Fruit fly (Drosophila melanogaster) whole organism, embryonic: ENCODE data around the gene Piezo.

Source experiments
- Atf3 ChIP-seq: fragments of 200-800 bp; sonication (Bioruptor generic); optimal IDR thresholded peaks from 3 replicates; lab custom pipeline; 2016; ENCODE audit warnings: missing biosample characterization, missing genetic modification characterization
- Awh ChIP-seq: fragments of 200-800 bp; sonication (Bioruptor generic); IDR thresholded peaks from 2 replicates; pipeline ENCODE4, ENCODE4 v1.3.6; 2022; ENCODE audit warnings: missing biosample characterization, missing genetic modification characterization
- CG10209 ChIP-seq: fragments of 200-800 bp; sonication (Bioruptor generic); optimal IDR thresholded peaks from 3 replicates; lab custom pipeline; 2017; ENCODE audit warnings: missing biosample characterization, mild to moderate bottlenecking, missing genetic modification characterization, missing genetic modification reagents
- CG10267 ChIP-seq: fragments of 200-800 bp; sonication (Bioruptor generic); optimal IDR thresholded peaks from 2 replicates; lab custom pipeline; 2018; ENCODE audit warnings: missing biosample characterization, mild to moderate bottlenecking, missing genetic modification characterization, moderate library complexity
- CG10274 ChIP-seq: fragments of 200-800 bp; sonication (Bioruptor generic); optimal IDR thresholded peaks from 3 replicates; lab custom pipeline; 2017; ENCODE audit warnings: missing biosample characterization, mild to moderate bottlenecking, missing genetic modification characterization
- CG10366 ChIP-seq: fragments of 200-800 bp; sonication (Bioruptor generic); IDR thresholded peaks from 2 replicates; pipeline ENCODE4 v1.3.6; 2022; ENCODE audit warnings: missing biosample characterization, missing genetic modification characterization
- CG10565 ChIP-seq: fragments of 200-800 bp; sonication (Bioruptor generic); optimal IDR thresholded peaks from 3 replicates; lab custom pipeline; 2016; ENCODE audit warnings: missing biosample characterization, mild to moderate bottlenecking, missing genetic modification characterization
- CG11085 ChIP-seq: fragments of 200-800 bp; sonication (Bioruptor generic); IDR thresholded peaks from 2 replicates; pipeline ENCODE4 v1.3.6; 2022; ENCODE audit warnings: missing biosample characterization, missing genetic modification characterization
- CG12219 ChIP-seq: fragments of 200-800 bp; sonication (Bioruptor generic); optimal IDR thresholded peaks from 3 replicates; lab custom pipeline; 2018; ENCODE audit warnings: missing biosample characterization, mild to moderate bottlenecking, missing genetic modification characterization
- CG1233 ChIP-seq: fragments of 200-800 bp; sonication (Bioruptor generic); optimal IDR thresholded peaks from 4 replicates; lab custom pipeline; 2018; ENCODE audit warnings: missing biosample characterization, mild to moderate bottlenecking, missing genetic modification characterization
- CG12769 ChIP-seq: fragments of 200-800 bp; sonication (Bioruptor generic); optimal IDR thresholded peaks from 2 replicates; lab custom pipeline; 2019; ENCODE audit warnings: missing biosample characterization, mild to moderate bottlenecking, missing genetic modification characterization, moderate library complexity
- CG14710 ChIP-seq: fragments of 200-800 bp; sonication (Bioruptor generic); optimal IDR thresholded peaks from 3 replicates; lab custom pipeline; 2019; ENCODE audit warnings: missing biosample characterization, mild to moderate bottlenecking, missing genetic modification characterization, moderate library complexity
- CG17328 ChIP-seq: fragments of 200-800 bp; sonication (Bioruptor generic); IDR thresholded peaks from 2 replicates; pipeline ENCODE4 v1.3.6; 2022; ENCODE audit warnings: missing biosample characterization, missing genetic modification characterization
- CG17612 ChIP-seq: fragments of 200-800 bp; sonication (Bioruptor generic); IDR thresholded peaks from 2 replicates; pipeline ENCODE4 v1.3.6; 2022; ENCODE audit warnings: missing biosample characterization, missing genetic modification characterization
- CG1792 ChIP-seq: fragments of 200-800 bp; sonication (Bioruptor generic); optimal IDR thresholded peaks from 2 replicates; lab custom pipeline; 2016; ENCODE audit warnings: missing biosample characterization, missing genetic modification characterization
- CG18476 ChIP-seq: fragments of 200-800 bp; sonication (Bioruptor generic); optimal IDR thresholded peaks from 2 replicates; lab custom pipeline; 2016; ENCODE audit warnings: missing biosample characterization, mild to moderate bottlenecking, missing genetic modification characterization
- CG32772 ChIP-seq: fragments of 200-800 bp; sonication (Bioruptor generic); IDR thresholded peaks from 2 replicates; pipeline ENCODE4 v1.3.6; 2022; ENCODE audit warnings: missing biosample characterization, missing genetic modification characterization
- CG33213 ChIP-seq: fragments of 200-800 bp; sonication (Bioruptor generic); optimal IDR thresholded peaks from 3 replicates; lab custom pipeline; 2016; ENCODE audit warnings: missing biosample characterization, missing genetic modification characterization
- CG3407 ChIP-seq: fragments of 200-800 bp; sonication (Bioruptor generic); optimal IDR thresholded peaks from 2 replicates; lab custom pipeline; 2018; ENCODE audit warnings: missing biosample characterization, mild to moderate bottlenecking, missing genetic modification characterization
- CG5180 ChIP-seq: fragments of 200-800 bp; sonication (Bioruptor generic); optimal IDR thresholded peaks from 3 replicates; lab custom pipeline; 2017; ENCODE audit warnings: missing biosample characterization, missing genetic modification characterization, mild to moderate bottlenecking, moderate library complexity, missing genetic modification reagents
- CG6854 ChIP-seq: fragments of 200-800 bp; sonication (Bioruptor generic); optimal IDR thresholded peaks from 3 replicates; lab custom pipeline; 2017; ENCODE audit warnings: missing biosample characterization, mild to moderate bottlenecking, missing genetic modification characterization
- CG8359 ChIP-seq: fragments of 200-800 bp; sonication (Bioruptor generic); optimal IDR thresholded peaks from 2 replicates; lab custom pipeline; 2017; ENCODE audit warnings: missing biosample characterization, mild to moderate bottlenecking, missing genetic modification characterization, borderline replicate concordance
- CG8388 ChIP-seq: fragments of 200-800 bp; sonication (Bioruptor generic); optimal IDR thresholded peaks from 2 replicates; lab custom pipeline; 2019; ENCODE audit warnings: missing biosample characterization, mild to moderate bottlenecking, missing genetic modification characterization, moderate library complexity
- Fer3 ChIP-seq: fragments of 200-800 bp; sonication (Bioruptor generic); optimal IDR thresholded peaks from 2 replicates; lab custom pipeline; 2018; ENCODE audit warnings: missing biosample characterization, mild to moderate bottlenecking, missing genetic modification characterization, moderate library complexity
- GATAe ChIP-seq: fragments of 200-800 bp; sonication (Bioruptor generic); conservative IDR thresholded peaks from 2 replicates; pipeline ENCODE4 v1.3.6; 2022; ENCODE audit warnings: missing biosample characterization, missing genetic modification characterization
- H2.0 ChIP-seq: fragments of 200-800 bp; sonication (Bioruptor generic); IDR thresholded peaks from 2 replicates; pipeline ENCODE4 v1.3.6; 2022; ENCODE audit warnings: missing biosample characterization, missing genetic modification characterization
- HLHmδ ChIP-seq: fragments of 200-800 bp; sonication (Bioruptor generic); optimal IDR thresholded peaks from 2 replicates; lab custom pipeline; 2018; ENCODE audit warnings: missing biosample characterization, mild to moderate bottlenecking, missing genetic modification characterization, moderate library complexity
- HmgZ ChIP-seq: fragments of 200-800 bp; sonication (Bioruptor generic); optimal IDR thresholded peaks from 2 replicates; lab custom pipeline; 2018; ENCODE audit warnings: missing biosample characterization, mild to moderate bottlenecking, missing genetic modification characterization
- Max ChIP-seq: fragments of 200-800 bp; sonication (Bioruptor generic); optimal IDR thresholded peaks from 2 replicates; lab custom pipeline; 2016; ENCODE audit warnings: missing biosample characterization, mild to moderate bottlenecking, missing genetic modification characterization
- Mes4 ChIP-seq: fragments of 200-800 bp; sonication (Bioruptor generic); optimal IDR thresholded peaks from 2 replicates; lab custom pipeline; 2016; ENCODE audit warnings: missing biosample characterization, missing genetic modification characterization
- Mrtf ChIP-seq: fragments of 200-800 bp; sonication (Bioruptor generic); IDR thresholded peaks from 3 replicates; pipeline ENCODE4 v1.3.6; 2022; ENCODE audit warnings: missing biosample characterization, missing genetic modification characterization
- Opbp ChIP-seq: fragments of 200-800 bp; sonication (Bioruptor generic); IDR thresholded peaks from 3 replicates; pipeline ENCODE4 v1.3.6; 2022; ENCODE audit warnings: missing biosample characterization, missing genetic modification characterization; ENCODE audit not compliant: partially characterized antibody
- Xrp1 ChIP-seq: fragments of 200-800 bp; sonication (Bioruptor generic); IDR thresholded peaks from 2 replicates; pipeline ENCODE4 v1.3.6; 2022; ENCODE audit warnings: missing biosample characterization, missing genetic modification characterization
- ac ChIP-seq: fragments of 200-800 bp; sonication (Bioruptor generic); optimal IDR thresholded peaks from 3 replicates; lab custom pipeline; 2017; ENCODE audit warnings: missing biosample characterization, mild to moderate bottlenecking, missing genetic modification characterization
- caup ChIP-seq: fragments of 200-800 bp; sonication (Bioruptor generic); optimal IDR thresholded peaks from 3 replicates; lab custom pipeline; 2017; ENCODE audit warnings: missing biosample characterization, mild to moderate bottlenecking, missing genetic modification characterization, moderate library complexity; ENCODE audit not compliant: severe bottlenecking
- cwo ChIP-seq: fragments of 200-800 bp; sonication (Bioruptor generic); optimal IDR thresholded peaks from 3 replicates; lab custom pipeline; 2017; ENCODE audit warnings: missing biosample characterization, missing genetic modification characterization, mild to moderate bottlenecking, moderate library complexity, missing genetic modification reagents
- dati ChIP-seq: fragments of 200-800 bp; sonication (Bioruptor generic); IDR thresholded peaks from 2 replicates; pipeline ENCODE4 v1.3.6; 2022; ENCODE audit warnings: missing biosample characterization, missing genetic modification characterization
- disco-r ChIP-seq: fragments of 200-800 bp; sonication (Bioruptor generic); optimal IDR thresholded peaks from 2 replicates; lab custom pipeline; 2016; ENCODE audit warnings: missing biosample characterization, missing genetic modification characterization
- eve ChIP-seq, 2 experiments: fragments of >200 bp; optimal IDR thresholded peaks; 2 replicates each; lab custom pipeline; 2017; ENCODE audit warnings: missing biosample characterization in 2 of 2, missing genetic modification characterization in 2 of 2
- eyg ChIP-seq: fragments of 200-800 bp; sonication (Bioruptor generic); optimal IDR thresholded peaks from 3 replicates; lab custom pipeline; 2016; ENCODE audit warnings: missing biosample characterization, missing genetic modification characterization
- fd3F ChIP-seq: fragments of 200-800 bp; sonication (Bioruptor generic); optimal IDR thresholded peaks from 2 replicates; lab custom pipeline; 2018; ENCODE audit warnings: missing biosample characterization, mild to moderate bottlenecking, missing genetic modification characterization, moderate library complexity
- gt ChIP-seq: fragments of 200-800 bp; sonication (Bioruptor generic); IDR thresholded peaks from 2 replicates; pipeline ENCODE4 v1.3.6; 2022; ENCODE audit warnings: missing biosample characterization, missing genetic modification characterization
- her ChIP-seq: fragments of 200-800 bp; sonication (Bioruptor generic); optimal IDR thresholded peaks from 2 replicates; lab custom pipeline; 2016; ENCODE audit warnings: missing biosample characterization, missing genetic modification characterization
- kay ChIP-seq: fragments of 200-800 bp; sonication (Bioruptor generic); optimal IDR thresholded peaks from 2 replicates; lab custom pipeline; 2016; ENCODE audit warnings: missing biosample characterization, missing genetic modification characterization
- luna ChIP-seq: fragments of 200-800 bp; sonication (Bioruptor generic); optimal IDR thresholded peaks from 2 replicates; lab custom pipeline; 2016; ENCODE audit warnings: missing biosample characterization, missing genetic modification characterization
- org-1 ChIP-seq: fragments of 200-800 bp; sonication (Bioruptor generic); optimal IDR thresholded peaks from 2 replicates; lab custom pipeline; 2017; ENCODE audit warnings: missing biosample characterization, missing genetic modification characterization
- pb ChIP-seq: fragments of 200-800 bp; sonication (Bioruptor generic); optimal IDR thresholded peaks from 3 replicates; lab custom pipeline; 2016; ENCODE audit warnings: missing biosample characterization, missing genetic modification characterization
- pum ChIP-seq: fragments of 200-800 bp; sonication (Bioruptor generic); optimal IDR thresholded peaks from 2 replicates; lab custom pipeline; 2016; ENCODE audit warnings: missing biosample characterization, missing genetic modification characterization
- stc ChIP-seq: fragments of 200-800 bp; sonication (Bioruptor generic); IDR thresholded peaks from 2 replicates; pipeline ENCODE4 v1.3.6; 2022; ENCODE audit warnings: missing biosample characterization, missing genetic modification characterization
- unpg ChIP-seq: fragments of 200-800 bp; sonication (Bioruptor generic); optimal IDR thresholded peaks from 3 replicates; lab custom pipeline; 2018; ENCODE audit warnings: missing biosample characterization, mild to moderate bottlenecking, missing genetic modification characterization, moderate library complexity

Piezo gene

DNA sequence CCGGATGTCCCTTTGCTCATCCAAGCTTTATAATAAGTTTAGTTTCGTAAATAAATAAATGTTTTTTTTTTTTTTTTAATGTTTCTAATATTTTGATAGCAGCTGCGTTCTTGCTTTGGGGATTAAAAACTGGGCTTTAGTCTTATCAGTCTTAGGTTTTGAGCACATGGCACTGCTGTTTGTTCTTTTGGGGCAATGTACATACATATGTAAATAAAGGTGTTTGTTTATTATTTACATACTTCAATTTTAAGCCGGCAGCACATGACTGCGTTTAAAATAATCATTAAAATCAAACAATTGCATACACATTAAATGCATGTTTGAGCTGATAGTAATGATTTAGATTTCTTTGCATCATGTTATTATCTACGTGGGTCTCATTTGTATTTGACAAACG lies 1.3 kb downstream of the Piezo start (continued):
- TF ChIP-seq eyg (GFP tag; lab: Kevin White, UChicago) (peak; percentile 61), CG12219 (GFP tag; lab: Kevin White, UChicago) (peak; percentile 78), Mes4 (peak; percentile 73), dati (GFP tag; lab: Robert Waterston, UW) (no peak), Fer3 (tag; lab: Kevin White, UChicago) (peak; percentile 78), disco-r (peak; percentile 56), Mrtf (GFP tag; lab: Robert Waterston, UW) (peak; percentile 53; the same call in 2 of the 3 replicates), ac (GFP tag; lab: Kevin White, UChicago) (peak; percentile 85), Opbp (GFP tag; lab: Robert Waterston, UW) (no peak), H2.0 (peak; percentile 40), Awh (GFP tag; lab: Robert Waterston, UW) (peak; percentile 94), gt (GFP tag; lab: Robert Waterston, UW) (0 out of 2 replicates have a peak, but pooled peaks have one; percentile 11), org-1 (GFP tag; lab: Kevin White, UChicago) (peak; percentile 82), CG18476 (peak; percentile 78), CG3407 (GFP tag; lab: Kevin White, UChicago) (peak; percentile 96), CG10565 (GFP tag; lab: Kevin White, UChicago) (peak; percentile 64), kay (peak; percentile 79), stc (GFP tag; lab: Robert Waterston, UW) (peak; percentile 68; the same call in 1 of the 2 replicates), HLHmδ (GFP tag; lab: Kevin White, UChicago) (peak; percentile 55), CG5180 (GFP tag; lab: Kevin White, UChicago) (peak; percentile 75), HmgZ (tag; lab: Kevin White, UChicago) (peak; percentile 52), pb (GFP tag; lab: Kevin White, UChicago) (no peak), CG6854 (GFP tag; lab: Kevin White, UChicago) (peak; percentile 58), GATAe (no peak), pum (GFP tag; lab: Kevin White, UChicago) (peak; percentile 50), CG1233 (peak; percentile 90), CG10267 (tag; lab: Kevin White, UChicago) (peak; percentile 54), Max (peak; percentile 85), Atf3 (peak; percentile 69), luna (peak; percentile 20), eve (GFP tag; optimal IDR thresholded peaks at IDR 0.05; lab: Kevin White, UChicago) (peak in 1 of 2 experiments; percentile 37), caup (GFP tag; lab: Kevin White, UChicago) (peak; percentile 79), CG10209 (GFP tag; lab: Kevin White, UChicago) (peak; percentile 89), fd3F (GFP tag; lab: Kevin White, UChicago) (peak; percentile 66), CG1792 (GFP tag; lab: Kevin White, UChicago) (peak; percentile 80), CG10274 (peak; percentile 24), CG32772 (GFP tag; lab: Robert Waterston, UW) (no peak), CG8359 (peak; percentile 59), CG17612 (GFP tag; lab: Robert Waterston, UW) (0 out of 2 replicates have a peak, but pooled peaks have one; percentile 27), unpg (peak; percentile 81), cwo (GFP tag; lab: Kevin White, UChicago) (peak; percentile 53), CG33213 (peak; percentile 85), Xrp1 (GFP tag; lab: Robert Waterston, UW) (peak; percentile 90), CG10366 (GFP tag; lab: Robert Waterston, UW) (no peak; the same call in 1 of the 2 replicates), CG11085 (no peak), CG8388 (GFP tag; lab: Kevin White, UChicago) (peak; percentile 69), CG14710 (peak; percentile 88), CG12769 (tag; lab: Kevin White, UChicago) (peak; percentile 35), her (GFP tag; lab: Kevin White, UChicago) (peak; percentile 29), CG17328 (peak; percentile 66)
